Worm (Caenorhabditis elegans) whole organism, L1 larva: Measurements from ENCODE around the gene pyt-1.
A peak's percentile ranks its signal among the peaks of the same experiment; 100 is the strongest.

Experiments used
- Y116A8C.19 ChIP-seq: sonication (generic microtip); optimal IDR thresholded peaks from 2 replicates; lab custom pipeline; 2016; ENCODE audit warnings: missing compliant biosample characterization, missing genetic modification characterization, borderline replicate concordance
- aha-1 ChIP-seq: fragments of 150-350 bp; optimal IDR thresholded peaks from 2 replicates; lab custom pipeline; 2014; ENCODE audit warnings: missing biosample characterization, missing genetic modification characterization
- alr-1 ChIP-seq: fragments of 200-800 bp; sonication (Bioruptor generic); optimal IDR thresholded peaks from 2 replicates; lab custom pipeline; 2018; ENCODE audit warnings: borderline replicate concordance, mild to moderate bottlenecking, missing genetic modification characterization, missing compliant biosample characterization
- aly-2 ChIP-seq: fragments of 150-350 bp; optimal IDR thresholded peaks from 2 replicates; lab custom pipeline; 2014; ENCODE audit warnings: missing biosample characterization, missing genetic modification characterization
- ama-1 ChIP-seq: fragments of 150-350 bp; optimal IDR thresholded peaks from 2 replicates; lab custom pipeline; 2014
- blmp-1 ChIP-seq: fragments of 150-350 bp; optimal IDR thresholded peaks from 2 replicates; lab custom pipeline; 2014; ENCODE audit warnings: missing biosample characterization, missing genetic modification characterization
- ceh-8 ChIP-seq: fragments of 200-800 bp; sonication (Bioruptor generic); optimal IDR thresholded peaks from 2 replicates; lab custom pipeline; 2018; ENCODE audit warnings: mild to moderate bottlenecking, missing genetic modification characterization, moderate library complexity, missing compliant biosample characterization
- ceh-82 ChIP-seq, 3 experiments: fragments of 150-350 bp in 1 of 3; sonication (generic microtip) in 2 of 3; optimal IDR thresholded peaks; 2 replicates each; lab custom pipeline; 2014 to 2017; ENCODE audit warnings: missing biosample characterization in 3 of 3, missing genetic modification characterization in 3 of 3
- ceh-90 ChIP-seq: sonication (generic microtip); optimal IDR thresholded peaks from 2 replicates; lab custom pipeline; 2016; ENCODE audit warnings: missing genetic modification characterization, missing compliant biosample characterization
- dpl-1 ChIP-seq, 3 experiments: fragments of 150-350 bp in 2 of 3; sonication (generic microtip) in 1 of 3; optimal IDR thresholded peaks; 2 replicates each; lab custom pipeline; 2014 to 2017; ENCODE audit warnings: missing biosample characterization in 3 of 3, missing genetic modification characterization in 3 of 3, missing genetic modification reagents in 3 of 3
- dsc-1 ChIP-seq: sonication (generic microtip); optimal IDR thresholded peaks from 2 replicates; lab custom pipeline; 2016; ENCODE audit warnings: mild to moderate bottlenecking, missing genetic modification characterization, missing compliant biosample characterization
- efl-1 ChIP-seq, 4 experiments: fragments of 150-350 bp; optimal IDR thresholded peaks in 3 of 4; peaks in 1 of 4; 1 replicate in 1 of 4; 2 replicates in 3 of 4; lab custom pipeline; 2014; ENCODE audit warnings: missing biosample characterization in 2 of 4, missing genetic modification characterization in 2 of 4, missing genetic modification reagents in 2 of 4
- efl-3 ChIP-seq: fragments of 200-800 bp; sonication (Bioruptor generic); optimal IDR thresholded peaks from 2 replicates; lab custom pipeline; 2018; ENCODE audit warnings: mild to moderate bottlenecking, missing genetic modification characterization, missing compliant biosample characterization
- elt-2 ChIP-seq: sonication (generic microtip); optimal IDR thresholded peaks from 2 replicates; lab custom pipeline; 2016; ENCODE audit warnings: missing genetic modification characterization, mild to moderate bottlenecking, inconsistent platforms, missing compliant biosample characterization, missing genetic modification reagents
- elt-3 ChIP-seq, 6 experiments: fragments of 150-350 bp in 1 of 6; sonication (generic microtip); optimal IDR thresholded peaks; 2 replicates each; lab custom pipeline; 2017 to 2018; ENCODE audit warnings: missing biosample characterization in 6 of 6, missing genetic modification characterization in 6 of 6, inconsistent platforms in 1 of 6
- fkh-10 ChIP-seq: sonication (generic microtip); optimal IDR thresholded peaks from 2 replicates; lab custom pipeline; 2017; ENCODE audit warnings: missing biosample characterization, missing genetic modification reagents, missing genetic modification characterization
- fkh-8 ChIP-seq: sonication (generic microtip); optimal IDR thresholded peaks from 2 replicates; lab custom pipeline; 2016; ENCODE audit warnings: mild to moderate bottlenecking, missing genetic modification characterization, missing compliant biosample characterization
- fos-1 ChIP-seq: fragments of 150-350 bp; optimal IDR thresholded peaks from 2 replicates; lab custom pipeline; 2014; ENCODE audit warnings: missing biosample characterization, missing genetic modification characterization
- hlh-4 ChIP-seq: sonication (generic microtip); optimal IDR thresholded peaks from 2 replicates; lab custom pipeline; 2016; ENCODE audit warnings: mild to moderate bottlenecking, missing genetic modification characterization, missing compliant biosample characterization
- hpl-2 ChIP-seq: fragments of 150-350 bp; optimal IDR thresholded peaks from 2 replicates; lab custom pipeline; 2014; ENCODE audit warnings: missing biosample characterization, missing genetic modification reagents, missing genetic modification characterization
- lin-14 ChIP-seq: fragments of 200-800 bp; sonication (Bioruptor generic); optimal IDR thresholded peaks from 2 replicates; lab custom pipeline; 2018; ENCODE audit warnings: mild to moderate bottlenecking, missing genetic modification characterization, moderate library complexity, missing compliant biosample characterization
- lin-15B ChIP-seq: fragments of 150-350 bp; sonication (generic microtip); optimal IDR thresholded peaks from 3 replicates; lab custom pipeline; 2014; ENCODE audit warnings: missing biosample characterization, missing genetic modification characterization
- lin-35 ChIP-seq, 2 experiments: fragments of 150-350 bp; optimal IDR thresholded peaks; 2 replicates each; lab custom pipeline; 2014; ENCODE audit warnings: missing biosample characterization in 2 of 2, missing genetic modification characterization in 2 of 2, missing genetic modification reagents in 2 of 2
- lsy-2 ChIP-seq, 2 experiments: fragments of 150-350 bp; optimal IDR thresholded peaks; 2 replicates each; lab custom pipeline; 2014; ENCODE audit warnings: missing biosample characterization in 2 of 2, missing genetic modification characterization in 2 of 2
- mef-2 ChIP-seq: fragments of 150-350 bp; optimal IDR thresholded peaks from 2 replicates; lab custom pipeline; 2014; ENCODE audit warnings: missing biosample characterization, missing genetic modification characterization
- nhr-19 ChIP-seq: fragments of 200-800 bp; sonication (Bioruptor generic); conservative IDR thresholded peaks from 2 replicates; pipeline ENCODE4 v1.3.6; 2022; ENCODE audit warnings: missing genetic modification characterization, missing compliant biosample characterization
- nhr-237 ChIP-seq: fragments of 150-350 bp; optimal IDR thresholded peaks from 2 replicates; lab custom pipeline; 2014; ENCODE audit warnings: missing biosample characterization, missing genetic modification characterization
- nhr-28 ChIP-seq: fragments of 150-350 bp; optimal IDR thresholded peaks from 2 replicates; lab custom pipeline; 2014; ENCODE audit warnings: missing biosample characterization, missing genetic modification characterization
- nhr-71 ChIP-seq: sonication (generic microtip); optimal IDR thresholded peaks from 2 replicates; lab custom pipeline; 2016; ENCODE audit warnings: mild to moderate bottlenecking, missing genetic modification characterization, moderate library complexity, missing compliant biosample characterization
- nhr-76 ChIP-seq: sonication (generic microtip); optimal IDR thresholded peaks from 2 replicates; lab custom pipeline; 2017; ENCODE audit warnings: missing biosample characterization, missing genetic modification characterization
- nhr-77 ChIP-seq: fragments of 150-350 bp; optimal IDR thresholded peaks from 2 replicates; lab custom pipeline; 2014; ENCODE audit warnings: missing biosample characterization, missing genetic modification characterization
- nhr-85 ChIP-seq: sonication (generic microtip); peaks from one replicate; lab custom pipeline; 2016; ENCODE audit warnings: missing genetic modification characterization, inconsistent platforms, missing compliant biosample characterization
- pag-3 ChIP-seq: sonication (generic microtip); optimal IDR thresholded peaks from 2 replicates; lab custom pipeline; 2017; ENCODE audit warnings: missing genetic modification characterization, mild to moderate bottlenecking, missing compliant biosample characterization, antibody characterized with exemption, borderline replicate concordance; ENCODE audit not compliant: insufficient read depth
- pax-3 ChIP-seq: fragments of 200-800 bp; sonication (Bioruptor generic); optimal IDR thresholded peaks from 2 replicates; lab custom pipeline; 2018; ENCODE audit warnings: mild to moderate bottlenecking, missing genetic modification characterization, moderate library complexity, missing compliant biosample characterization
- pqm-1 ChIP-seq: sonication (generic microtip); optimal IDR thresholded peaks from 3 replicates; lab custom pipeline; 2017; ENCODE audit warnings: missing biosample characterization, missing genetic modification characterization
- swsn-7 ChIP-seq: sonication (generic microtip); optimal IDR thresholded peaks from 2 replicates; lab custom pipeline; 2016; ENCODE audit warnings: missing genetic modification characterization, missing compliant biosample characterization
- tlp-1 ChIP-seq: fragments of 150-350 bp; optimal IDR thresholded peaks from 2 replicates; lab custom pipeline; 2014; ENCODE audit warnings: missing biosample characterization, missing genetic modification characterization
- unc-30 ChIP-seq: sonication (generic microtip); optimal IDR thresholded peaks from 2 replicates; lab custom pipeline; 2017; ENCODE audit warnings: missing biosample characterization, missing genetic modification characterization
- vab-15 ChIP-seq: sonication (generic microtip); optimal IDR thresholded peaks from 2 replicates; lab custom pipeline; 2017; ENCODE audit warnings: missing genotype, mild to moderate bottlenecking, missing genetic modification characterization, missing compliant biosample characterization
- zip-4 ChIP-seq: fragments of 200-800 bp; sonication (Bioruptor generic); optimal IDR thresholded peaks from 2 replicates; lab custom pipeline; 2018; ENCODE audit warnings: mild to moderate bottlenecking, missing genetic modification characterization, moderate library complexity, missing compliant biosample characterization
- ztf-11 ChIP-seq, 2 experiments: sonication (generic microtip); optimal IDR thresholded peaks; 2 replicates each; lab custom pipeline; 2016 to 2017; ENCODE audit warnings: missing genetic modification characterization in 2 of 2, missing biosample characterization in 1 of 2, missing compliant biosample characterization in 1 of 2

pyt-1 gene

DNA sequence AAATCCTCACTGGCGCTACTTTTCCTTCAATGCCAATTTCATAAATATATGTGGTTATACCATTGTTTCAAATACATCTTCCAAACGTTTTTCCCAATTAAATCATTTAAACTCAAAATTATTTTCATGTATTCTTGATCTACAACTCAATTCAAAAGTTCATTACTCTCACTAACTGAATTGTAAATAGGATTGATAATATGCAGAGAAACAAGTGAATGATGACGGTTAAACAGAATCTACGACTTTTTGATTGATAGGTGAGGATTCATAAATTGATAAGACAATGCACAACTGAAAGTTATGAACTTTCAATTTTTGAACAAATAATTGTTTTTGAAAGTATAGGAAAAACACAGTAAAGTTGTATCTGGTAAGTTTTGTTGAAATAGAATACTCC is 37.9 kb downstream of the pyt-1 start:
- TF ChIP-seq vab-15 (tag; lab: Kevin White, UChicago), result no peak
- no peak for TF ChIP-seq nhr-76 (tag; lab: Kevin White, UChicago)
- no peak for TF ChIP-seq hlh-4 (tag; lab: Kevin White, UChicago)
- TF ChIP-seq mef-2 (tag; lab: Kevin White, UChicago), result no peak
- TF ChIP-seq nhr-28 (tag; lab: Kevin White, UChicago), result no peak
- TF ChIP-seq ceh-8, result no peak
- no peak for TF ChIP-seq aha-1 (tag; lab: Kevin White, UChicago)
- TF ChIP-seq lin-14, result no peak
- no peak for TF ChIP-seq fos-1
- no peak for TF ChIP-seq fkh-8 (tag; lab: Kevin White, UChicago)
- no peak for TF ChIP-seq pqm-1 (tag; lab: Kevin White, UChicago)
- no peak for TF ChIP-seq swsn-7 (tag; lab: Kevin White, UChicago)
- TF ChIP-seq, all 84 proteins: peak for 0

DNA sequence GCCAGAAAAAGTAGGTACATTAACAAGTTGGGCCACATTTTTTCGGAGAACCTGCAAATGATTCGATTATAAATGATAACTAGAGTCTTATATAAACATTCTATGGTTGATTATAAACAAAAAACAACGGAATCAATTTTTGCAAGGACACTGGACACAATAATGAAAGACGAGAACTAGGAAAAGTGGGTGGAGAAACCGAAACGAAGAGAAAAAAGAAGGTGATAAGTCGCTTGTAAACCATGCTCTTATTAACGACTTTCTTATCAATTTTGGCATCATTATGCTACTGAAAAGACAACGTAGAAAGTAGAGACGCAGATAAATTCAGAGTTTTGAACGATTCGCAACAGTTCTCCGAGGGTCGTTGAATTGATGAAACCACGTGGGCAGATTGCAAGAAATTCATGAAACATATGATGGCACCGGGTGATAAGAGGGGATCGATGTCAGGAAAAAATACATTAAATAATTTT is 39.0 kb downstream of the pyt-1 start, which contains the start of gene ZK856.5:
Gene ZK856.5 (minus strand): TSS at position 51 of the 476 bp plus-strand sequence.
- TF ChIP-seq elt-2 (tag; lab: Kevin White, UChicago) (peak; percentile 90), nhr-85 (peak; percentile 58), lin-35 (GFP tag; optimal IDR thresholded peaks at IDR 0.05; lab: Kevin White, UChicago) (peak in 1 of 2 experiments; percentile 37), nhr-237 (tag; lab: Kevin White, UChicago) (no peak), swsn-7 (tag; lab: Kevin White, UChicago) (no peak), efl-1 (optimal IDR thresholded peaks at IDR 0.05; lab: Kevin White, UChicago) (no peak), efl-1 (GFP tag; optimal IDR thresholded peaks at IDR 0.05 in 1 of 2; lab: Kevin White, UChicago) (peak in 1 of 2 experiments; percentile 66), nhr-71 (tag; lab: Kevin White, UChicago) (peak; percentile 22)

DNA sequence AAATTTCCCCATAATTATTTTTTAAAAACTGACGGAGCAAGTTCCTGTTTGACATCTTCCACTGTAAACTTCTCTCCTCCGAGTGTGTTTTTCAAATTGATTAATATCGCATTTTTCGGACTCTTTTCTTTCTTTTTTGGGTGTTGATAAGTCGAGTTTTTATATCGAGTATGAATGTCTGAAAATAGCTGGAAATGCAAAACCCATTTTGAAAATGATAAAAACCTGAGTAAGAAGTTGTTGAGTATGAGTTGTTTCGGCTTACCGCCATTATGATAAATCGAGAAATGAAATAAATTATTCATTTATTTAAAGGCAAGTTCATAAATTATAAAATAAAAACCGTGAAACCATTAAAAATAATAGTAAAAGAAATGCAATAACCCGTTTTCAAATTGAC is 43.4 kb downstream of the pyt-1 start, which contains the start of gene ZK856.18:
Gene ZK856.18 (minus strand): TSS at position 289 of the 400 bp plus-strand sequence.
- no peak for TF ChIP-seq swsn-7 (tag; lab: Kevin White, UChicago)
- TF ChIP-seq fkh-8 (tag; lab: Kevin White, UChicago), result no peak
- no peak for TF ChIP-seq pag-3
- no peak for TF ChIP-seq Y116A8C.19 (tag; lab: Kevin White, UChicago)
- no peak for TF ChIP-seq ceh-82 (tag; optimal IDR thresholded peaks at IDR 0.05; lab: Kevin White, UChicago)
- TF ChIP-seq nhr-19 (GFP tag; lab: Robert Waterston, UW), result no peak
- no peak for TF ChIP-seq zip-4 (GFP tag; lab: Kevin White, UChicago)
- TF ChIP-seq unc-30 (tag; lab: Kevin White, UChicago), result no peak
- no peak for TF ChIP-seq alr-1 (tag; lab: Kevin White, UChicago)
- TF ChIP-seq ztf-11 (tag; optimal IDR thresholded peaks at IDR 0.05; lab: Kevin White, UChicago), result no peak
- TF ChIP-seq aly-2 (tag; lab: Kevin White, UChicago), result no peak
- TF ChIP-seq ama-1, result no peak
- no peak for TF ChIP-seq hpl-2 (GFP tag; lab: Kevin White, UChicago)
- TF ChIP-seq dpl-1 (GFP tag; optimal IDR thresholded peaks at IDR 0.05; lab: Kevin White, UChicago), result no peak
- TF ChIP-seq dsc-1 (tag; lab: Kevin White, UChicago), result no peak
- no peak for TF ChIP-seq nhr-77 (tag; lab: Kevin White, UChicago)
- TF ChIP-seq elt-3 (tag; optimal IDR thresholded peaks at IDR 0.05; lab: Kevin White, UChicago), result no peak

DNA sequence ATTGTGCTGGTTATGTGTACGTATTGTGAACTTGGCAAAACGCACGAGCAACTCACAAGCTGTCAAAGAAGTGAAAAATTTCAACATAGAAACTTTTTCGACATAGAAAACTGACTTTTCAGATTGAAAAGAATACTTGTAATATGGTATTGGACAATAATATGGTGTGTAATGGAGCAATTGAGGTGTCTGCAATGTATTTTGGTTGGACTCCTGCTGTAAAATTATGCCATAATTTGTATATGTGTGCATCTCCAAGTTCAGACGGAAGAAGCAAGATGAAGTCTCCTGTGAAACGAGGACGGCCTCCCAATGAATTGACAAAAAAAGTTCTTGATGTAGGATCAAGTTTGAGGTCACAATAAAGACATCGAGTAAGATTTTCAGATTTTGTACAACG is 45.3 kb downstream of the pyt-1 start:
- TF ChIP-seq blmp-1 (tag; lab: Kevin White, UChicago), result no peak
- TF ChIP-seq ceh-90 (tag; lab: Kevin White, UChicago), result no peak
- no peak for TF ChIP-seq nhr-85
- TF ChIP-seq lin-15B, result no peak
- TF ChIP-seq pax-3 (tag; lab: Kevin White, UChicago), result no peak
- TF ChIP-seq nhr-28 (tag; lab: Kevin White, UChicago), result no peak
- TF ChIP-seq tlp-1 (tag; lab: Kevin White, UChicago), result no peak
- no peak for TF ChIP-seq lsy-2 (tag; optimal IDR thresholded peaks at IDR 0.05; lab: Kevin White, UChicago)
- TF ChIP-seq vab-15 (tag; lab: Kevin White, UChicago), result no peak
- no peak for TF ChIP-seq efl-3 (GFP tag; lab: Kevin White, UChicago)
- TF ChIP-seq fkh-10 (GFP tag; lab: Kevin White, UChicago), result no peak
